Worm (Caenorhabditis elegans): ENCODE results near the gene fre-1.

fre-1 gene

ce11 chrV:20064076-20064475 is 23.5 kb downstream of the fre-1 start, which contains the start of gene ttx-1:
ttx-1 (minus strand) TSS chrV:20064176.
- TF ChIP-seq unc-130 (GFP tag; optimal IDR thresholded peaks at IDR 0.05) (no peak), F39B2.1 (GFP tag; IDR thresholded peaks at IDR 0.05) (no peak), F33H1.4 (GFP tag; IDR thresholded peaks at IDR 0.05) (no peak), dox-1 (GFP tag; IDR thresholded peaks at IDR 0.05) (no peak), lin-35 (GFP tag; optimal IDR thresholded peaks at IDR 0.05) (no peak), efl-1 (GFP tag; optimal IDR thresholded peaks at IDR 0.05) (no peak), zim-3 (tag; optimal IDR thresholded peaks at IDR 0.05) (no peak), madf-6 (GFP tag; IDR thresholded peaks at IDR 0.05) (no peak), repo-1 (tag; optimal IDR thresholded peaks at IDR 0.05) (no peak), hmg-1.2 (GFP tag; IDR thresholded peaks at IDR 0.05) (no peak), somi-1 (GFP tag; optimal IDR thresholded peaks at IDR 0.05) (no peak), ceh-58 (GFP tag; IDR thresholded peaks at IDR 0.05) (no peak), K11D2.4 (GFP tag; IDR thresholded peaks at IDR 0.05) (no peak), lir-1 (GFP tag; conservative IDR thresholded peaks at IDR 0.05) (no peak)

ce11 chrV:20061498-20061897 is 26.0 kb downstream of the fre-1 start:
- TF ChIP-seq egrh-3 (GFP tag; IDR thresholded peaks at IDR 0.05) (peak; percentile 37; the same call in 1 of the 2 replicates), snpc-3.4 (tag; optimal IDR thresholded peaks at IDR 0.05) (no peak), snpc-4 (GFP tag; optimal IDR thresholded peaks at IDR 0.05) (no peak), snpc-4 (tag; optimal IDR thresholded peaks at IDR 0.05) (no peak)

- TF ChIP-seq ztf-18 (tag; optimal IDR thresholded peaks at IDR 0.05) (no peak), F55B11.4 (tag; optimal IDR thresholded peaks at IDR 0.05; ENCODE audit: borderline replicate concordance, insufficient read depth) (no peak), ztf-22 (GFP tag; optimal IDR thresholded peaks at IDR 0.05) (no peak), rpc-1 (optimal IDR thresholded peaks at IDR 0.05) (no peak), rpc-1 (tag; optimal IDR thresholded peaks at IDR 0.05) (no peak), bed-2 (GFP tag; IDR thresholded peaks at IDR 0.05) (no peak), atf-7 (tag; optimal IDR thresholded peaks at IDR 0.05) (no peak), pbrm-1 (GFP tag; IDR thresholded peaks at IDR 0.05) (no peak), Y79H2A.3 (GFP tag; conservative IDR thresholded peaks at IDR 0.05) (no peak), Y56A3A.18 (GFP tag; IDR thresholded peaks at IDR 0.05) (no peak), hmg-20 (GFP tag; IDR thresholded peaks at IDR 0.05) (no peak), cebp-1 (GFP tag; IDR thresholded peaks at IDR 0.05) (no peak), cebp-1 (tag; optimal IDR thresholded peaks at IDR 0.05) (no peak)
Observed at ce11 chrV:20059370-20059769, 28.2 kb downstream of the fre-1 start.

- TF ChIP-seq attf-3 (GFP tag; conservative IDR thresholded peaks at IDR 0.05): no peak
- no peak for TF ChIP-seq ztf-3 (GFP tag; optimal IDR thresholded peaks at IDR 0.05)
- TF ChIP-seq lsl-1 (GFP tag; optimal IDR thresholded peaks at IDR 0.05): no peak
- TF ChIP-seq egl-18 (GFP tag; IDR thresholded peaks at IDR 0.05): no peak
- TF ChIP-seq sdz-38 (tag; optimal IDR thresholded peaks at IDR 0.05): no peak
- TF ChIP-seq F49E8.2 (tag; optimal IDR thresholded peaks at IDR 0.05; ENCODE audit: insufficient read depth): no peak
- no peak for TF ChIP-seq snpc-4 (GFP tag; optimal IDR thresholded peaks at IDR 0.05)
- TF ChIP-seq snpc-4 (tag; optimal IDR thresholded peaks at IDR 0.05): no peak
- TF ChIP-seq ets-4 (GFP tag; optimal IDR thresholded peaks at IDR 0.05): no peak
- TF ChIP-seq F22D6.2 (tag; optimal IDR thresholded peaks at IDR 0.05): no peak
- no peak for TF ChIP-seq madf-3 (GFP tag; IDR thresholded peaks at IDR 0.05)
Observed at ce11 chrV:20049065-20049464, 38.5 kb downstream of the fre-1 start, which contains the start of gene srh-233. srh-233 (plus strand) TSS chrV:20049365.

All from whole organism, young adult.